Fruit fly (Drosophila melanogaster) whole organism, adult: ENCODE measurements around the gene AlaRS-m.
A peak's percentile ranks its signal among the peaks of the same experiment; 100 is the strongest.

ENCODE experiments used
- CG11617 ChIP-seq: fragments of 200-800 bp; sonication (Bioruptor generic); optimal IDR thresholded peaks from 2 replicates; lab custom pipeline; 2017; ENCODE audit warnings: mild to moderate bottlenecking, missing biosample characterization, missing genetic modification reagents, missing genetic modification characterization
- Hr96 ChIP-seq: fragments of 200-800 bp; sonication (Bioruptor generic); optimal IDR thresholded peaks from 2 replicates; lab custom pipeline; 2016; ENCODE audit warnings: missing biosample characterization, missing genetic modification characterization

DNA sequence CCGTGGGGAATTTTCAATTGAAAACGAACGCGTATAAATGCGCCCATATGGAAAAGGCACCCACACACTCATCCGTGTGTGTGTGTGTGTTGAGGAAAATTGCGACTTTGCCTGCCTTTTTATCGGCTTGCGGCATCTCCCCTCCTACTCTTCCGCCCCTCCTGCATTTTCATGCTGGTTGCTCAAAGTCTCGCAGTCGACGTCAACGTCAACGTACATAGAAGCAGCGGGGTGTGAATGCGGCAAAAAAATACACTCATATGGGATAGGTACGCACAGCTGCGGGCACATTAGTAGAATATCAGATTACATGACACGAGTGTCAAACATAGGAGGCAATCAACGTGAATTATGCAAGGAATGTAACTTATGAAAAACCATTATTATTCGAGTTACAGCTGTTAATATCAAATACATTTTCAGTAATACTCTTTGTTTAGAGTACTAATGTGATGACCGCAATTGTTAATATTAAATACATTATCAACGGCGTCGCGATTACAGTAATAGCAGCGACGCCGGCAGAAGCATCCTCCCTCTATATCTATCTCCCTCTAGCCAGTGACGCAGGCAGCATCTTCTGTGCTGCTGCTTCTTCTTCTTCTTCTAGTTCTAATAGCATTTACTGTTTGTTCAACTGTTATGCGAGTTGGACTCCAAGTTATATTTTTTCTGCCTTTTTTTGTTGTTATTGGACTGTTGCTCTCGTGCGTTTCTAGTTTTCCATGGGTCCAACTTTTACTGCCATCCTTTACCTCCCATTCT is 41.1 kb downstream of the AlaRS-m start:
- peak; percentile 53 for TF ChIP-seq CG11617 (GFP tag; lab: Kevin White, UChicago)
- TF ChIP-seq Hr96 (GFP tag; lab: Kevin White, UChicago): peak; percentile 41
